Fruit fly (Drosophila melanogaster): ENCODE data around the gene Ptp61F.

Gene Ptp61F

DNA sequence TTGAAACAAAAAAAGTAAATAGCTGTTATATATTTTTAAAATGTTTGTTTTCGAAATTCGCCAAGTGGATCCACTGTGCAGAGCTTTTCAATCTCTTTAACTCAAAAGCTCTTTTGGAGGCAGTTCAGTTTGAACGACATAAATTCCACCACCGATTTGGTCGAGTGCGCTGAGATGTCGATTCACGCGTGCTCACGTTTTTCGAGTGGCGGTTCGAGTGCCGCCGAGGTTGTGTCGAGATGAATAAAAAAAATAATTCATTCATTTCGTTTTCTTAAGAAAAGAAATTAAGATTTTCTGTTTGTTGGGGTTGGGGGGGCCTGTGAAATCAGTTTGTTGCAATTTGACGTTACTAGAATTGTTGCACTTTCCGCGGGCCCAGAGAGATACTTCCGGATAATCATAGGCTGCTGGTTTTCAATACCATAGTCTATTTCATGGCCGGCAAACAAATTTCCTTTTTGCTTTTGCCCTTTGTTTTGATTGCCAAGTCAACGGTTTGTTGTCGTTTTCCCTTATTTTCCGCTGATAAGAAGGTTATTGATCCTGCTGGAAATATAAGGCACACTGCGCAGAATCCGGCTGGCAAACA, 13.6 kb upstream of the Ptp61F start (continued):
- TF ChIP-seq crc (GFP tag; optimal IDR thresholded peaks at IDR 0.05) (no peak), CkIIα-i1 (GFP tag; IDR thresholded peaks at IDR 0.05) (no peak), otp (GFP tag; IDR thresholded peaks at IDR 0.05) (no peak), CG6689 (GFP tag; IDR thresholded peaks at IDR 0.05) (no peak), her (GFP tag; optimal IDR thresholded peaks at IDR 0.05) (no peak), CG18476 (GFP tag; optimal IDR thresholded peaks at IDR 0.05) (no peak), tgo (GFP tag; IDR thresholded peaks at IDR 0.05) (no peak), cwo (GFP tag; optimal IDR thresholded peaks at IDR 0.05) (peak; percentile 2), Meics (GFP tag; optimal IDR thresholded peaks at IDR 0.05) (no peak), caup (GFP tag; optimal IDR thresholded peaks at IDR 0.05; ENCODE audit: severe bottlenecking) (no peak), CG6272 (GFP tag; IDR thresholded peaks at IDR 0.05) (no peak), ems (GFP tag; optimal IDR thresholded peaks at IDR 0.05) (no peak), slp2 (GFP tag; optimal IDR thresholded peaks at IDR 0.05) (no peak), Poxn (GFP tag; IDR thresholded peaks at IDR 0.05) (no peak), scrt (GFP tag; optimal IDR thresholded peaks at IDR 0.05) (no peak), repo (GFP tag; optimal IDR thresholded peaks at IDR 0.05) (no peak), tx (GFP tag; optimal IDR thresholded peaks at IDR 0.05) (no peak), knrl (GFP tag; IDR thresholded peaks at IDR 0.05; ENCODE audit: partially characterized antibody) (peak; percentile 67), Vsx1 (GFP tag; optimal IDR thresholded peaks at IDR 0.05) (no peak), CG8290 (GFP tag; optimal IDR thresholded peaks at IDR 0.05) (no peak), CG8290 (tag; optimal IDR thresholded peaks at IDR 0.05) (peak in 1 of 2 experiments; percentile 52), schlank (tag; optimal IDR thresholded peaks at IDR 0.05) (no peak), Ets65A (GFP tag) (peak; percentile 27), CG10979 (tag; optimal IDR thresholded peaks at IDR 0.05) (no peak), CG12744 (GFP tag; optimal IDR thresholded peaks at IDR 0.05) (no peak), CG11696 (GFP tag; IDR thresholded peaks at IDR 0.05) (no peak), CG10654 (GFP tag; optimal IDR thresholded peaks at IDR 0.05) (no peak), tna (GFP tag; IDR thresholded peaks at IDR 0.05; ENCODE audit: partially characterized antibody) (peak; percentile 70), fd3F (GFP tag; optimal IDR thresholded peaks at IDR 0.05) (no peak), ato (GFP tag; IDR thresholded peaks at IDR 0.05; ENCODE audit: partially characterized antibody) (peak; percentile 76), Sry-δ (GFP tag; optimal IDR thresholded peaks at IDR 0.05) (no peak), pum (GFP tag; optimal IDR thresholded peaks at IDR 0.05) (no peak), CG34224 (GFP tag; IDR thresholded peaks at IDR 0.05; ENCODE audit: partially characterized antibody) (peak; percentile 33; the same call in 1 of the 3 replicates), CG2875 (GFP tag; optimal IDR thresholded peaks at IDR 0.05) (no peak), Myb (GFP tag; optimal IDR thresholded peaks at IDR 0.05) (no peak), Spps (tag; optimal IDR thresholded peaks at IDR 0.05) (no peak), NC2β (GFP tag; optimal IDR thresholded peaks at IDR 0.05) (no peak), toy (GFP tag; IDR thresholded peaks at IDR 0.05) (no peak), CG3995 (GFP tag; optimal IDR thresholded peaks at IDR 0.05) (no peak), HmgD (GFP tag; optimal IDR thresholded peaks at IDR 0.05) (no peak), B-H1 (GFP tag; IDR thresholded peaks at IDR 0.05) (no peak; the same call in 2 of the 3 replicates), yki (optimal IDR thresholded peaks at IDR 0.05) (no peak), dpn (GFP tag; optimal IDR thresholded peaks at IDR 0.05) (no peak), CG12236 (GFP tag; optimal IDR thresholded peaks at IDR 0.05) (no peak), CG5180 (GFP tag; optimal IDR thresholded peaks at IDR 0.05) (no peak), CG1529 (GFP tag; optimal IDR thresholded peaks at IDR 0.05) (no peak), onecut (GFP tag; IDR thresholded peaks at IDR 0.05) (peak; percentile 69), CG17361 (GFP tag; IDR thresholded peaks at IDR 0.05) (no peak), Taf1 (GFP tag; IDR thresholded peaks at IDR 0.05) (no peak), CG18262 (tag; optimal IDR thresholded peaks at IDR 0.05) (peak; percentile 12), Fer2 (tag; optimal IDR thresholded peaks at IDR 0.05) (no peak), CG13123 (GFP tag; optimal IDR thresholded peaks at IDR 0.05) (no peak)

Measured in whole organism, embryonic.